Worm (Caenorhabditis elegans) whole organism, young adult: ENCODE measurements around the gene vha-18.

ENCODE experiments used
- B0261.1 ChIP-seq: sonication (generic microtip); optimal IDR thresholded peaks from 2 replicates; lab custom pipeline; 2016; ENCODE audit warnings: mild to moderate bottlenecking, missing genetic modification characterization, moderate library complexity, missing compliant biosample characterization
- F37B4.10 ChIP-seq: fragments of 200-800 bp; sonication (Bioruptor generic); IDR thresholded peaks from 2 replicates; pipeline ENCODE4 v1.3.6; 2022; ENCODE audit warnings: missing genetic modification characterization, missing compliant biosample characterization
- F39B2.1 ChIP-seq: fragments of 200-800 bp; sonication (Bioruptor generic); IDR thresholded peaks from 2 replicates; pipeline ENCODE4 v1.3.6; 2022; ENCODE audit warnings: missing genetic modification reagents, missing genetic modification characterization, missing compliant biosample characterization
- lag-1 ChIP-seq: fragments of 200-800 bp; sonication (Bioruptor generic); IDR thresholded peaks from 2 replicates; pipeline ENCODE4 v1.3.6; 2022; ENCODE audit warnings: missing genetic modification reagents, missing genetic modification characterization, missing compliant biosample characterization
- mcd-1 ChIP-seq: fragments of 200-800 bp; sonication (Bioruptor generic); IDR thresholded peaks from 2 replicates; pipeline ENCODE4 v1.3.6; 2022; ENCODE audit warnings: missing genetic modification reagents, missing genetic modification characterization, missing compliant biosample characterization
- pha-4 ChIP-seq: fragments of 150-350 bp; sonication (generic microtip); optimal IDR thresholded peaks from 2 replicates; lab custom pipeline; 2014; ENCODE audit warnings: missing biosample characterization, missing genetic modification reagents, missing genetic modification characterization
- unc-62 ChIP-seq: fragments of 150-350 bp; optimal IDR thresholded peaks from 2 replicates; lab custom pipeline; 2014; ENCODE audit warnings: missing biosample characterization, missing genetic modification reagents, missing genetic modification characterization
- zim-3 ChIP-seq: sonication (generic microtip); optimal IDR thresholded peaks from 2 replicates; lab custom pipeline; 2017; ENCODE audit warnings: mild to moderate bottlenecking, missing genetic modification characterization, moderate library complexity, missing compliant biosample characterization
- ztf-28 ChIP-seq: fragments of 200-800 bp; sonication (Bioruptor generic); IDR thresholded peaks from 2 replicates; pipeline ENCODE4 v1.3.6; 2022; ENCODE audit warnings: missing genetic modification reagents, missing genetic modification characterization, missing compliant biosample characterization
- ztf-3 ChIP-seq: fragments of 200-800 bp; sonication (Bioruptor generic); optimal IDR thresholded peaks from 2 replicates; lab custom pipeline; 2018; ENCODE audit warnings: mild to moderate bottlenecking, missing genetic modification characterization, missing compliant biosample characterization

- TF ChIP-seq B0261.1 (tag; lab: Kevin White, UChicago) (no peak), zim-3 (tag; lab: Kevin White, UChicago) (no peak), mcd-1 (GFP tag; lab: Robert Waterston, UW) (no peak), ztf-3 (no peak), F39B2.1 (GFP tag; lab: Robert Waterston, UW) (no peak), ztf-28 (GFP tag; lab: Robert Waterston, UW) (no peak), F37B4.10 (GFP tag; lab: Robert Waterston, UW) (no peak), unc-62 (no peak), lag-1 (GFP tag; lab: Robert Waterston, UW) (no peak), pha-4 (tag; lab: Kevin White, UChicago) (no peak)
These were observed 12.9 kb upstream of the vha-18 start for ce11 chrV:8426210-8426609.
